Worm (Caenorhabditis elegans) whole organism, L1 larva: ENCODE data around the gene eco-1.

ENCODE experiments used
- C04F5.9 ChIP-seq: sonication (generic microtip); optimal IDR thresholded peaks from 2 replicates; lab custom pipeline; 2016; ENCODE audit warnings: missing genetic modification characterization, missing compliant biosample characterization
- aha-1 ChIP-seq: fragments of 150-350 bp; optimal IDR thresholded peaks from 2 replicates; lab custom pipeline; 2014; ENCODE audit warnings: missing biosample characterization, missing genetic modification characterization
- alr-1 ChIP-seq: fragments of 200-800 bp; sonication (Bioruptor generic); optimal IDR thresholded peaks from 2 replicates; lab custom pipeline; 2018; ENCODE audit warnings: borderline replicate concordance, mild to moderate bottlenecking, missing genetic modification characterization, missing compliant biosample characterization
- ama-1 ChIP-seq: fragments of 150-350 bp; optimal IDR thresholded peaks from 2 replicates; lab custom pipeline; 2014
- ceh-8 ChIP-seq: fragments of 200-800 bp; sonication (Bioruptor generic); optimal IDR thresholded peaks from 2 replicates; lab custom pipeline; 2018; ENCODE audit warnings: mild to moderate bottlenecking, missing genetic modification characterization, moderate library complexity, missing compliant biosample characterization
- ceh-82 ChIP-seq, 3 experiments: fragments of 150-350 bp in 1 of 3; sonication (generic microtip) in 2 of 3; optimal IDR thresholded peaks; 2 replicates each; lab custom pipeline; 2014 to 2017; ENCODE audit warnings: missing biosample characterization in 3 of 3, missing genetic modification characterization in 3 of 3
- ceh-88 ChIP-seq: fragments of 200-800 bp; sonication (Bioruptor generic); IDR thresholded peaks from 2 replicates; pipeline ENCODE4 v1.3.6; 2022; ENCODE audit warnings: missing genetic modification characterization, missing compliant biosample characterization
- ceh-90 ChIP-seq: sonication (generic microtip); optimal IDR thresholded peaks from 2 replicates; lab custom pipeline; 2016; ENCODE audit warnings: missing genetic modification characterization, missing compliant biosample characterization
- ces-1 ChIP-seq: fragments of 150-350 bp; optimal IDR thresholded peaks from 2 replicates; lab custom pipeline; 2014; ENCODE audit warnings: missing biosample characterization, missing genetic modification reagents, missing genetic modification characterization
- dsc-1 ChIP-seq: sonication (generic microtip); optimal IDR thresholded peaks from 2 replicates; lab custom pipeline; 2016; ENCODE audit warnings: mild to moderate bottlenecking, missing genetic modification characterization, missing compliant biosample characterization
- egl-13 ChIP-seq: sonication (generic microtip); optimal IDR thresholded peaks from 2 replicates; lab custom pipeline; 2016; ENCODE audit warnings: missing genotype, missing genetic modification reagents, missing genetic modification characterization, missing compliant biosample characterization
- egl-27 ChIP-seq, 2 experiments: fragments of 150-350 bp in 1 of 2; sonication (generic microtip); optimal IDR thresholded peaks; 3 replicates each; lab custom pipeline; 2017 to 2018; ENCODE audit warnings: missing biosample characterization in 2 of 2, missing genetic modification characterization in 2 of 2, missing genetic modification reagents in 2 of 2
- elt-2 ChIP-seq: sonication (generic microtip); optimal IDR thresholded peaks from 2 replicates; lab custom pipeline; 2016; ENCODE audit warnings: missing genetic modification characterization, mild to moderate bottlenecking, inconsistent platforms, missing compliant biosample characterization, missing genetic modification reagents
- ets-5 ChIP-seq: fragments of 200-800 bp; sonication (Bioruptor generic); IDR thresholded peaks from 2 replicates; pipeline ENCODE4 v1.3.6; 2022; ENCODE audit warnings: missing genetic modification characterization, missing compliant biosample characterization
- fkh-4 ChIP-seq: sonication (generic microtip); optimal IDR thresholded peaks from 2 replicates; lab custom pipeline; 2016; ENCODE audit warnings: missing compliant biosample characterization, missing genetic modification characterization, borderline replicate concordance
- fkh-8 ChIP-seq: sonication (generic microtip); optimal IDR thresholded peaks from 2 replicates; lab custom pipeline; 2016; ENCODE audit warnings: mild to moderate bottlenecking, missing genetic modification characterization, missing compliant biosample characterization
- hlh-17 ChIP-seq: fragments of 200-800 bp; sonication (Bioruptor generic); optimal IDR thresholded peaks from 2 replicates; lab custom pipeline; 2018; ENCODE audit warnings: missing genetic modification characterization, mild to moderate bottlenecking, missing compliant biosample characterization, moderate library complexity, borderline replicate concordance
- hlh-4 ChIP-seq: sonication (generic microtip); optimal IDR thresholded peaks from 2 replicates; lab custom pipeline; 2016; ENCODE audit warnings: mild to moderate bottlenecking, missing genetic modification characterization, missing compliant biosample characterization
- hpl-2 ChIP-seq: fragments of 150-350 bp; optimal IDR thresholded peaks from 2 replicates; lab custom pipeline; 2014; ENCODE audit warnings: missing biosample characterization, missing genetic modification reagents, missing genetic modification characterization
- isw-1 ChIP-seq: fragments of 200-800 bp; sonication (Bioruptor generic); IDR thresholded peaks from 2 replicates; pipeline ENCODE4 v1.3.6; 2022; ENCODE audit warnings: missing genetic modification characterization, missing compliant biosample characterization
- jun-1 ChIP-seq: fragments of 150-350 bp; optimal IDR thresholded peaks from 2 replicates; lab custom pipeline; 2014; ENCODE audit warnings: missing biosample characterization, missing genetic modification reagents, missing genetic modification characterization
- lin-35 ChIP-seq, 2 experiments: fragments of 150-350 bp; optimal IDR thresholded peaks; 2 replicates each; lab custom pipeline; 2014; ENCODE audit warnings: missing biosample characterization in 2 of 2, missing genetic modification characterization in 2 of 2, missing genetic modification reagents in 2 of 2
- lir-3 ChIP-seq: sonication (generic microtip); optimal IDR thresholded peaks from 2 replicates; lab custom pipeline; 2016; ENCODE audit warnings: mild to moderate bottlenecking, missing genetic modification characterization, moderate library complexity, missing compliant biosample characterization; ENCODE audit not compliant: poor library complexity
- lsy-2 ChIP-seq, 2 experiments: fragments of 150-350 bp; optimal IDR thresholded peaks; 2 replicates each; lab custom pipeline; 2014; ENCODE audit warnings: missing biosample characterization in 2 of 2, missing genetic modification characterization in 2 of 2
- mab-9 ChIP-seq: fragments of 200-800 bp; sonication (Bioruptor generic); IDR thresholded peaks from 2 replicates; pipeline ENCODE4 v1.3.6; 2022; ENCODE audit warnings: missing genetic modification reagents, missing genetic modification characterization, missing compliant biosample characterization
- mef-2 ChIP-seq: fragments of 150-350 bp; optimal IDR thresholded peaks from 2 replicates; lab custom pipeline; 2014; ENCODE audit warnings: missing biosample characterization, missing genetic modification characterization
- mep-1 ChIP-seq: fragments of 150-350 bp; optimal IDR thresholded peaks from 2 replicates; lab custom pipeline; 2014; ENCODE audit warnings: missing biosample characterization, missing genetic modification characterization
- nhr-11 ChIP-seq: fragments of 150-350 bp; optimal IDR thresholded peaks from 2 replicates; lab custom pipeline; 2014; ENCODE audit warnings: missing biosample characterization, missing genetic modification characterization
- nhr-19 ChIP-seq: fragments of 200-800 bp; sonication (Bioruptor generic); conservative IDR thresholded peaks from 2 replicates; pipeline ENCODE4 v1.3.6; 2022; ENCODE audit warnings: missing genetic modification characterization, missing compliant biosample characterization
- nhr-20 ChIP-seq: sonication (generic microtip); optimal IDR thresholded peaks from 2 replicates; lab custom pipeline; 2016; ENCODE audit warnings: mild to moderate bottlenecking, missing genetic modification characterization, missing compliant biosample characterization
- nhr-237 ChIP-seq: fragments of 150-350 bp; optimal IDR thresholded peaks from 2 replicates; lab custom pipeline; 2014; ENCODE audit warnings: missing biosample characterization, missing genetic modification characterization
- nhr-28 ChIP-seq: fragments of 150-350 bp; optimal IDR thresholded peaks from 2 replicates; lab custom pipeline; 2014; ENCODE audit warnings: missing biosample characterization, missing genetic modification characterization
- nhr-47 ChIP-seq: sonication (generic microtip); optimal IDR thresholded peaks from 2 replicates; lab custom pipeline; 2016; ENCODE audit warnings: mild to moderate bottlenecking, missing genetic modification characterization, moderate library complexity, missing compliant biosample characterization
- nhr-71 ChIP-seq: sonication (generic microtip); optimal IDR thresholded peaks from 2 replicates; lab custom pipeline; 2016; ENCODE audit warnings: mild to moderate bottlenecking, missing genetic modification characterization, moderate library complexity, missing compliant biosample characterization
- nhr-76 ChIP-seq: sonication (generic microtip); optimal IDR thresholded peaks from 2 replicates; lab custom pipeline; 2017; ENCODE audit warnings: missing biosample characterization, missing genetic modification characterization
- nhr-84 ChIP-seq: sonication (generic microtip); optimal IDR thresholded peaks from 2 replicates; lab custom pipeline; 2017; ENCODE audit warnings: missing biosample characterization, missing genetic modification characterization
- nhr-85 ChIP-seq: sonication (generic microtip); peaks from one replicate; lab custom pipeline; 2016; ENCODE audit warnings: missing genetic modification characterization, inconsistent platforms, missing compliant biosample characterization
- pag-3 ChIP-seq: sonication (generic microtip); optimal IDR thresholded peaks from 2 replicates; lab custom pipeline; 2017; ENCODE audit warnings: missing genetic modification characterization, mild to moderate bottlenecking, missing compliant biosample characterization, antibody characterized with exemption, borderline replicate concordance; ENCODE audit not compliant: insufficient read depth
- pax-3 ChIP-seq: fragments of 200-800 bp; sonication (Bioruptor generic); optimal IDR thresholded peaks from 2 replicates; lab custom pipeline; 2018; ENCODE audit warnings: mild to moderate bottlenecking, missing genetic modification characterization, moderate library complexity, missing compliant biosample characterization
- pqm-1 ChIP-seq: sonication (generic microtip); optimal IDR thresholded peaks from 3 replicates; lab custom pipeline; 2017; ENCODE audit warnings: missing biosample characterization, missing genetic modification characterization
- skn-1 ChIP-seq: fragments of 150-350 bp; optimal IDR thresholded peaks from 2 replicates; lab custom pipeline; 2014; ENCODE audit warnings: missing biosample characterization, missing genetic modification characterization
- snu-23 ChIP-seq: sonication (generic microtip); optimal IDR thresholded peaks from 2 replicates; lab custom pipeline; 2016; ENCODE audit warnings: missing genetic modification characterization, missing compliant biosample characterization
- sox-4 ChIP-seq: sonication (generic microtip); optimal IDR thresholded peaks from 2 replicates; lab custom pipeline; 2016; ENCODE audit warnings: missing genetic modification characterization, missing compliant biosample characterization
- swsn-7 ChIP-seq: sonication (generic microtip); optimal IDR thresholded peaks from 2 replicates; lab custom pipeline; 2016; ENCODE audit warnings: missing genetic modification characterization, missing compliant biosample characterization
- tbx-2 ChIP-seq: sonication (generic microtip); optimal IDR thresholded peaks from 2 replicates; lab custom pipeline; 2016; ENCODE audit warnings: missing genetic modification characterization, missing compliant biosample characterization
- unc-130 ChIP-seq: fragments of 150-350 bp; optimal IDR thresholded peaks from 2 replicates; lab custom pipeline; 2017; ENCODE audit warnings: missing biosample characterization, missing genetic modification characterization, inconsistent platforms
- unc-30 ChIP-seq: sonication (generic microtip); optimal IDR thresholded peaks from 2 replicates; lab custom pipeline; 2017; ENCODE audit warnings: missing biosample characterization, missing genetic modification characterization
- unc-62 ChIP-seq: fragments of 150-350 bp; optimal IDR thresholded peaks from 2 replicates; lab custom pipeline; 2014; ENCODE audit warnings: missing biosample characterization, missing genetic modification reagents, missing genetic modification characterization
- unc-86 ChIP-seq: sonication (generic microtip); optimal IDR thresholded peaks from 2 replicates; lab custom pipeline; 2016; ENCODE audit warnings: missing genetic modification characterization, missing compliant biosample characterization
- unc-98 ChIP-seq: fragments of 200-800 bp; sonication (Bioruptor generic); IDR thresholded peaks from 2 replicates; pipeline ENCODE4 v1.3.6; 2022; ENCODE audit warnings: missing genetic modification characterization, missing compliant biosample characterization
- zag-1 ChIP-seq: fragments of 150-350 bp; optimal IDR thresholded peaks from 2 replicates; lab custom pipeline; 2014; ENCODE audit warnings: missing biosample characterization, missing genetic modification characterization
- zip-4 ChIP-seq: fragments of 200-800 bp; sonication (Bioruptor generic); optimal IDR thresholded peaks from 2 replicates; lab custom pipeline; 2018; ENCODE audit warnings: mild to moderate bottlenecking, missing genetic modification characterization, moderate library complexity, missing compliant biosample characterization
- ztf-11 ChIP-seq, 2 experiments: sonication (generic microtip); optimal IDR thresholded peaks; 2 replicates each; lab custom pipeline; 2016 to 2017; ENCODE audit warnings: missing genetic modification characterization in 2 of 2, missing biosample characterization in 1 of 2, missing compliant biosample characterization in 1 of 2
- ztf-4 ChIP-seq: fragments of 150-350 bp; optimal IDR thresholded peaks from 2 replicates; lab custom pipeline; 2014; ENCODE audit warnings: missing biosample characterization, missing genetic modification characterization

Gene eco-1

DNA sequence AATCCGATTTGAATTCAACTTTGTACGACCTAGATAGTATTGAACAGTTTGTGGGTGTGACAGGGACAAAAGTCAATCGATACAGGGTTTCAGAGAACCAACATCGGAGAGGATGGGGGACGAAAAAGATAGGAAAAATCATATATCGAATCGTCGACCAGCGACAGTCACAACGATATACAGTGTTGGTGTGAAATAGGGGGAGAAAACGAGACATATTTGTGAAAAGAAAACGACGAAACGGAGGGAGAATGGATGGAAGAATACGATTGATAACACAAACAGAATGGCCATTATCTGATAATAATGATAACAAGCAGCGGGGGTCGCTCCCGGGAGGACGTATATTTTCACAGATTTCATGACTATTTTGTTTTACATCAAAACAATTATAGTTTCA lies 16.5 kb upstream of the eco-1 start (continued):
- TF ChIP-seq nhr-20 (tag; lab: Kevin White, UChicago), result peak; percentile 47
- peak; percentile 63 for TF ChIP-seq elt-2 (tag; lab: Kevin White, UChicago)
- no peak for TF ChIP-seq sox-4
- no peak for TF ChIP-seq isw-1
- TF ChIP-seq unc-30 (tag; lab: Kevin White, UChicago), result no peak
- TF ChIP-seq swsn-7, result no peak
- TF ChIP-seq unc-130 (tag; lab: Kevin White, UChicago), result no peak
- no peak for TF ChIP-seq mab-9 (GFP tag; lab: Robert Waterston, UW)
- TF ChIP-seq pax-3 (tag; lab: Kevin White, UChicago), result peak; percentile 15
- peak; percentile 61 for TF ChIP-seq ama-1 (lab: Kevin White, UChicago)
- no peak for TF ChIP-seq nhr-28 (tag; lab: Kevin White, UChicago)
- TF ChIP-seq alr-1 (tag; lab: Kevin White, UChicago), result no peak
- peak in 1 of 2 experiments; percentile 58 for TF ChIP-seq lin-35 (GFP tag; optimal IDR thresholded peaks at IDR 0.05; lab: Kevin White, UChicago)
- TF ChIP-seq ceh-88 (GFP tag; lab: Robert Waterston, UW), result no peak
- no peak for TF ChIP-seq zip-4 (GFP tag; lab: Kevin White, UChicago)
- TF ChIP-seq fkh-8, result no peak
- no peak for TF ChIP-seq nhr-76 (tag; lab: Kevin White, UChicago)
- TF ChIP-seq egl-27 (tag; optimal IDR thresholded peaks at IDR 0.05; lab: Kevin White, UChicago), result no peak
- no peak for TF ChIP-seq ets-5 (GFP tag; lab: Robert Waterston, UW)
- no peak for TF ChIP-seq jun-1 (tag; lab: Kevin White, UChicago)
- TF ChIP-seq lir-3 (tag; lab: Kevin White, UChicago), result no peak
- TF ChIP-seq aha-1 (tag; lab: Kevin White, UChicago), result no peak
- no peak for TF ChIP-seq ceh-82 (tag; optimal IDR thresholded peaks at IDR 0.05; lab: Kevin White, UChicago)
- peak; percentile 27; the same call in 1 of the 2 replicates for TF ChIP-seq nhr-19 (GFP tag; lab: Robert Waterston, UW)
- TF ChIP-seq nhr-11, result no peak
- no peak for TF ChIP-seq ces-1
- no peak for TF ChIP-seq ceh-8
- TF ChIP-seq nhr-71, result peak; percentile 52
- no peak for TF ChIP-seq zag-1 (tag; lab: Kevin White, UChicago)
- TF ChIP-seq dsc-1 (tag; lab: Kevin White, UChicago), result no peak
- peak; percentile 1 for TF ChIP-seq tbx-2 (tag; lab: Kevin White, UChicago)
- TF ChIP-seq nhr-85 (tag; lab: Kevin White, UChicago), result no peak
- no peak for TF ChIP-seq mef-2 (tag; lab: Kevin White, UChicago)
- no peak for TF ChIP-seq hpl-2 (GFP tag; lab: Kevin White, UChicago)
- TF ChIP-seq snu-23 (GFP tag; lab: Kevin White, UChicago), result peak; percentile 48
- no peak for TF ChIP-seq unc-62 (GFP tag; lab: Kevin White, UChicago)
- TF ChIP-seq mep-1 (tag; lab: Kevin White, UChicago), result no peak
- TF ChIP-seq hlh-4, result no peak
- no peak for TF ChIP-seq C04F5.9 (tag; lab: Kevin White, UChicago)
- TF ChIP-seq unc-98 (GFP tag; lab: Robert Waterston, UW), result no peak
- no peak for TF ChIP-seq fkh-4 (tag; lab: Kevin White, UChicago)
- no peak for TF ChIP-seq unc-86 (tag; lab: Kevin White, UChicago)
- TF ChIP-seq skn-1 (tag; lab: Kevin White, UChicago), result no peak
- peak; percentile 60 for TF ChIP-seq pqm-1 (tag; lab: Kevin White, UChicago)
- TF ChIP-seq ztf-11 (tag; optimal IDR thresholded peaks at IDR 0.05; lab: Kevin White, UChicago), result no peak
- TF ChIP-seq pag-3, result no peak
- TF ChIP-seq ceh-90, result no peak
- no peak for TF ChIP-seq nhr-47 (tag; lab: Kevin White, UChicago)
- TF ChIP-seq nhr-84 (tag; lab: Kevin White, UChicago), result no peak
- TF ChIP-seq lsy-2 (tag; optimal IDR thresholded peaks at IDR 0.05; lab: Kevin White, UChicago), result no peak
- TF ChIP-seq hlh-17 (GFP tag; lab: Kevin White, UChicago), result no peak
- TF ChIP-seq ztf-4, result no peak
- no peak for TF ChIP-seq nhr-237
- TF ChIP-seq egl-13 (tag; lab: Kevin White, UChicago), result no peak
